Worm (Caenorhabditis elegans) whole organism, L4 larva: ENCODE data around the gene lips-5.
A peak's percentile ranks its signal among the peaks of the same experiment; 100 is the strongest.

ENCODE experiments used
- D1046.2 ChIP-seq: fragments of 200-800 bp; sonication (Bioruptor generic); IDR thresholded peaks from 2 replicates; pipeline ENCODE4 v1.3.6; 2022; ENCODE audit warnings: missing genetic modification characterization, missing compliant biosample characterization
- F26F4.8 ChIP-seq: fragments of 200-800 bp; sonication (Bioruptor generic); conservative IDR thresholded peaks from 2 replicates; pipeline ENCODE4 v1.3.6; 2022; ENCODE audit warnings: missing genetic modification characterization, missing compliant biosample characterization
- F37D6.2 ChIP-seq: sonication (generic microtip); optimal IDR thresholded peaks from 2 replicates; lab custom pipeline; 2016; ENCODE audit warnings: mild to moderate bottlenecking, missing genetic modification characterization, missing compliant biosample characterization
- F49E8.2 ChIP-seq: sonication (generic microtip); optimal IDR thresholded peaks from 2 replicates; lab custom pipeline; 2016; ENCODE audit warnings: missing compliant biosample characterization, mild to moderate bottlenecking, missing genetic modification characterization, borderline replicate concordance
- T20F7.1 ChIP-seq: fragments of 200-800 bp; sonication (Bioruptor generic); optimal IDR thresholded peaks from 2 replicates; lab custom pipeline; 2018; ENCODE audit warnings: mild to moderate bottlenecking, missing genetic modification characterization, missing compliant biosample characterization
- Y105C5A.15 ChIP-seq: fragments of 200-800 bp; sonication (Bioruptor generic); IDR thresholded peaks from 2 replicates; pipeline ENCODE4 v1.3.6; 2022; ENCODE audit warnings: missing genetic modification characterization, missing compliant biosample characterization
- Y48G9A.11 ChIP-seq: fragments of 200-800 bp; sonication (Bioruptor generic); IDR thresholded peaks from 2 replicates; pipeline ENCODE4 v1.3.6; 2022; ENCODE audit warnings: missing genetic modification reagents, missing genetic modification characterization, missing compliant biosample characterization
- ZK546.5 ChIP-seq, 2 experiments: sonication (generic microtip); optimal IDR thresholded peaks; 2 replicates each; lab custom pipeline; 2017; ENCODE audit warnings: missing biosample characterization in 2 of 2, missing genetic modification characterization in 2 of 2
- ama-1 ChIP-seq: fragments of 150-350 bp; optimal IDR thresholded peaks from 2 replicates; lab custom pipeline; 2014; ENCODE audit warnings: inconsistent platforms, mixed read lengths
- arid-1 ChIP-seq: fragments of 200-800 bp; sonication (Bioruptor generic); conservative IDR thresholded peaks from 2 replicates; pipeline ENCODE4 v1.3.6; 2022; ENCODE audit warnings: missing genetic modification reagents, missing genetic modification characterization, missing compliant biosample characterization
- attf-4 ChIP-seq: sonication (generic microtip); optimal IDR thresholded peaks from 3 replicates; lab custom pipeline; 2017; ENCODE audit warnings: missing biosample characterization, missing genetic modification characterization
- ceh-20 ChIP-seq: fragments of 200-800 bp; sonication (Bioruptor generic); IDR thresholded peaks from 2 replicates; pipeline ENCODE4 v1.3.6; 2022; ENCODE audit warnings: missing genetic modification reagents, missing genetic modification characterization, missing compliant biosample characterization
- ceh-28 ChIP-seq: fragments of 150-350 bp; optimal IDR thresholded peaks from 2 replicates; lab custom pipeline; 2014; ENCODE audit warnings: missing biosample characterization, missing genetic modification reagents, missing genetic modification characterization
- ceh-32 ChIP-seq: sonication (generic microtip); optimal IDR thresholded peaks from 2 replicates; lab custom pipeline; 2016; ENCODE audit warnings: mild to moderate bottlenecking, missing genetic modification characterization, missing compliant biosample characterization; ENCODE audit not compliant: poor library complexity
- ceh-82 ChIP-seq: sonication (generic microtip); optimal IDR thresholded peaks from 2 replicates; lab custom pipeline; 2017; ENCODE audit warnings: missing biosample characterization, missing genetic modification characterization
- ces-1 ChIP-seq: fragments of 150-350 bp; sonication (generic microtip); optimal IDR thresholded peaks from 4 replicates; lab custom pipeline; 2014; ENCODE audit warnings: missing biosample characterization, missing genetic modification reagents, missing genetic modification characterization
- daf-16 ChIP-seq, 3 experiments: sonication (generic microtip); optimal IDR thresholded peaks; 2 replicates each; lab custom pipeline; 2016 to 2017; ENCODE audit warnings: missing genetic modification characterization in 3 of 3, missing genetic modification reagents in 3 of 3, mild to moderate bottlenecking in 2 of 3, missing compliant biosample characterization in 2 of 3, missing biosample characterization in 1 of 3, moderate library complexity in 1 of 3
- daf-19 ChIP-seq: fragments of 200-800 bp; sonication (Bioruptor generic); conservative IDR thresholded peaks from 2 replicates; pipeline ENCODE4 v1.3.6; 2022; ENCODE audit warnings: missing genetic modification characterization, missing compliant biosample characterization
- dmd-6 ChIP-seq: fragments of 200-800 bp; sonication (Bioruptor generic); IDR thresholded peaks from 2 replicates; pipeline ENCODE4 v1.3.6; 2022; ENCODE audit warnings: missing genetic modification reagents, missing genetic modification characterization, missing compliant biosample characterization
- dmd-8 ChIP-seq: fragments of 200-800 bp; sonication (Bioruptor generic); IDR thresholded peaks from 2 replicates; pipeline ENCODE4 v1.3.6; 2022; ENCODE audit warnings: missing genetic modification characterization, missing compliant biosample characterization
- duxl-1 ChIP-seq: sonication (generic microtip); optimal IDR thresholded peaks from 2 replicates; lab custom pipeline; 2016; ENCODE audit warnings: mild to moderate bottlenecking, missing genetic modification characterization, moderate library complexity, missing compliant biosample characterization; ENCODE audit not compliant: poor library complexity
- hlh-11 ChIP-seq: fragments of 200-800 bp; sonication (Bioruptor generic); optimal IDR thresholded peaks from 2 replicates; lab custom pipeline; 2018; ENCODE audit warnings: mild to moderate bottlenecking, missing genetic modification characterization, missing compliant biosample characterization
- lim-7 ChIP-seq: fragments of 200-800 bp; sonication (Bioruptor generic); IDR thresholded peaks from 2 replicates; pipeline ENCODE4 v1.3.6; 2022; ENCODE audit warnings: missing genetic modification characterization, missing compliant biosample characterization
- lin-15B ChIP-seq: fragments of 150-350 bp; sonication (generic microtip); optimal IDR thresholded peaks from 3 replicates; lab custom pipeline; 2014; ENCODE audit warnings: missing biosample characterization, missing genetic modification characterization
- lin-38 ChIP-seq: fragments of 200-800 bp; sonication (Bioruptor generic); IDR thresholded peaks from 2 replicates; pipeline ENCODE4 v1.3.6; 2022; ENCODE audit warnings: missing genetic modification reagents, missing genetic modification characterization, missing compliant biosample characterization
- madf-5 ChIP-seq, 2 experiments: fragments of 200-800 bp; sonication (Bioruptor generic); IDR thresholded peaks; 2 replicates each; pipeline ENCODE4 v1.3.6; 2022; ENCODE audit warnings: missing compliant biosample characterization in 2 of 2, missing genetic modification characterization in 2 of 2
- madf-9 ChIP-seq: fragments of 200-800 bp; sonication (Bioruptor generic); conservative IDR thresholded peaks from 2 replicates; pipeline ENCODE4 v1.3.6; 2022; ENCODE audit warnings: missing genetic modification reagents, missing genetic modification characterization, missing compliant biosample characterization
- mes-2 ChIP-seq: sonication (generic microtip); optimal IDR thresholded peaks from 2 replicates; lab custom pipeline; 2016; ENCODE audit warnings: missing genotype, mild to moderate bottlenecking, missing genetic modification characterization, missing compliant biosample characterization; ENCODE audit not compliant: poor library complexity, severe bottlenecking
- nhr-102 ChIP-seq: sonication (generic microtip); optimal IDR thresholded peaks from 2 replicates; lab custom pipeline; 2016; ENCODE audit warnings: mild to moderate bottlenecking, missing genetic modification characterization, moderate library complexity, missing compliant biosample characterization
- nhr-111 ChIP-seq: fragments of 200-800 bp; sonication (Bioruptor generic); optimal IDR thresholded peaks from 2 replicates; lab custom pipeline; 2018; ENCODE audit warnings: mild to moderate bottlenecking, missing genetic modification characterization, missing compliant biosample characterization
- nhr-25 ChIP-seq: sonication (generic microtip); optimal IDR thresholded peaks from 2 replicates; lab custom pipeline; 2017; ENCODE audit warnings: missing genetic modification characterization, mild to moderate bottlenecking, missing compliant biosample characterization, antibody characterized with exemption, moderate library complexity, borderline replicate concordance; ENCODE audit not compliant: insufficient read depth
- nhr-42 ChIP-seq: fragments of 200-800 bp; sonication (Bioruptor generic); IDR thresholded peaks from 2 replicates; pipeline ENCODE4 v1.3.6; 2022; ENCODE audit warnings: missing genetic modification characterization, missing compliant biosample characterization
- nhr-76 ChIP-seq: fragments of 150-350 bp; optimal IDR thresholded peaks from 2 replicates; lab custom pipeline; 2014; ENCODE audit warnings: missing biosample characterization, missing genetic modification characterization
- nhr-77 ChIP-seq: fragments of 150-350 bp; optimal IDR thresholded peaks from 2 replicates; lab custom pipeline; 2014; ENCODE audit warnings: missing biosample characterization, missing genetic modification characterization
- pha-4 ChIP-seq, 2 experiments: fragments of 150-350 bp in 1 of 2; fragments of 200-800 bp in 1 of 2; sonication (Bioruptor generic) in 1 of 2; IDR thresholded peaks in 1 of 2; optimal IDR thresholded peaks in 1 of 2; 2 replicates each; pipeline versions ENCODE4 v1.3.6 to Lab custom; 2014 to 2022; ENCODE audit warnings: missing genetic modification characterization in 2 of 2, missing genetic modification reagents in 2 of 2, missing biosample characterization in 1 of 2, missing compliant biosample characterization in 1 of 2
- php-3 ChIP-seq: fragments of 200-800 bp; sonication (Bioruptor generic); IDR thresholded peaks from 2 replicates; pipeline ENCODE4 v1.3.6; 2022; ENCODE audit warnings: missing genetic modification reagents, missing genetic modification characterization, missing compliant biosample characterization
- saeg-2 ChIP-seq: fragments of 200-800 bp; sonication (Bioruptor generic); IDR thresholded peaks from 2 replicates; pipeline ENCODE4 v1.3.6; 2022; ENCODE audit warnings: missing genetic modification reagents, missing genetic modification characterization, missing compliant biosample characterization
- snpc-4 ChIP-seq: fragments of 150-350 bp; optimal IDR thresholded peaks from 2 replicates; lab custom pipeline; 2014; ENCODE audit warnings: missing biosample characterization, missing genetic modification characterization
- spr-3 ChIP-seq: fragments of 200-800 bp; sonication (Bioruptor generic); optimal IDR thresholded peaks from 2 replicates; lab custom pipeline; 2018; ENCODE audit warnings: mild to moderate bottlenecking, missing genetic modification characterization, missing compliant biosample characterization
- tra-1 ChIP-seq: fragments of 200-800 bp; sonication (Bioruptor generic); IDR thresholded peaks from 2 replicates; pipeline ENCODE4 v1.3.6; 2022; ENCODE audit warnings: missing genetic modification reagents, missing genetic modification characterization, missing compliant biosample characterization
- unc-39 ChIP-seq: sonication (generic microtip); optimal IDR thresholded peaks from 2 replicates; lab custom pipeline; 2017; ENCODE audit warnings: missing biosample characterization, missing genetic modification characterization
- unc-62 ChIP-seq, 3 experiments: fragments of 150-350 bp in 1 of 3; sonication (generic microtip); optimal IDR thresholded peaks in 2 of 3; peaks in 1 of 3; 1 replicate in 1 of 3; 2 replicates in 2 of 3; lab custom pipeline; 2014 to 2017; ENCODE audit warnings: missing biosample characterization in 3 of 3, missing genetic modification characterization in 3 of 3, missing genetic modification reagents in 3 of 3, missing genotype in 1 of 3
- vab-7 ChIP-seq: fragments of 200-800 bp; sonication (Bioruptor generic); IDR thresholded peaks from 2 replicates; pipeline ENCODE4 v1.3.6; 2022; ENCODE audit warnings: missing genetic modification reagents, missing genetic modification characterization, missing compliant biosample characterization
- zag-1 ChIP-seq: fragments of 150-350 bp; optimal IDR thresholded peaks from 2 replicates; lab custom pipeline; 2014; ENCODE audit warnings: missing biosample characterization, missing genetic modification characterization
- zfp-2 ChIP-seq: sonication (generic microtip); optimal IDR thresholded peaks from 2 replicates; lab custom pipeline; 2016; ENCODE audit warnings: mild to moderate bottlenecking, missing genetic modification characterization, missing compliant biosample characterization
- zip-11 ChIP-seq: fragments of 200-800 bp; sonication (Bioruptor generic); IDR thresholded peaks from 2 replicates; pipeline ENCODE4 v1.3.6; 2022; ENCODE audit warnings: missing genetic modification characterization, missing compliant biosample characterization
- ztf-11 ChIP-seq: fragments of 150-350 bp; optimal IDR thresholded peaks from 2 replicates; lab custom pipeline; 2014; ENCODE audit warnings: missing biosample characterization, missing genetic modification characterization

Gene lips-5

ce11 chrIV:11821591-11822361 is 48.2 kb upstream of the lips-5 start, which contains the start of the genes par-5 and M117.3 (continued):
- TF ChIP-seq nhr-102 (tag; lab: Kevin White, UChicago), result peak; percentile 29
- TF ChIP-seq F37D6.2 (tag; lab: Kevin White, UChicago), result peak; percentile 43
- peak; percentile 10 for TF ChIP-seq ces-1 (GFP tag; lab: Kevin White, UChicago)
- peak; percentile 63 for TF ChIP-seq mes-2
- TF ChIP-seq lim-7 (GFP tag; lab: Robert Waterston, UW), result peak; percentile 64
- no peak for TF ChIP-seq daf-16 (GFP tag; optimal IDR thresholded peaks at IDR 0.05; lab: Kevin White, UChicago)
- peak; percentile 63 for TF ChIP-seq daf-16 (tag; optimal IDR thresholded peaks at IDR 0.05; lab: Kevin White, UChicago)
- no peak for TF ChIP-seq unc-39 (tag; lab: Kevin White, UChicago)
- peak; percentile 51 for TF ChIP-seq ama-1 (lab: Kevin White, UChicago)
- 0 out of 2 replicates have a peak, but pooled peaks have one; percentile 43 for TF ChIP-seq saeg-2 (GFP tag; lab: Robert Waterston, UW)
- TF ChIP-seq php-3 (GFP tag; lab: Robert Waterston, UW), result 0 out of 2 replicates have a peak, but pooled peaks have one; percentile 6
- peak; percentile 11; the same call in 1 of the 2 replicates for TF ChIP-seq arid-1 (GFP tag; lab: Robert Waterston, UW)
- TF ChIP-seq ceh-28 (tag; lab: Kevin White, UChicago), result peak; percentile 68
- peak; percentile 92 for TF ChIP-seq hlh-11 (tag; lab: Kevin White, UChicago)
- TF ChIP-seq ceh-32 (tag; lab: Kevin White, UChicago), result no peak
- peak; percentile 60 for TF ChIP-seq lin-38 (GFP tag; lab: Robert Waterston, UW)
- TF ChIP-seq nhr-111 (GFP tag; lab: Kevin White, UChicago), result no peak
- no peak for TF ChIP-seq zfp-2 (tag; lab: Kevin White, UChicago)
- TF ChIP-seq dmd-8, result no peak
- TF ChIP-seq tra-1 (GFP tag; lab: Robert Waterston, UW), result no peak; the same call in 1 of the 2 replicates
- no peak for TF ChIP-seq Y105C5A.15 (GFP tag; lab: Robert Waterston, UW)
- TF ChIP-seq zag-1 (tag; lab: Kevin White, UChicago), result no peak
- no peak for TF ChIP-seq ceh-82 (tag; lab: Kevin White, UChicago)
- TF ChIP-seq nhr-76 (tag; lab: Kevin White, UChicago), result no peak
- no peak for TF ChIP-seq D1046.2
- peak; percentile 60 for TF ChIP-seq pha-4 (GFP tag; IDR thresholded peaks at IDR 0.05; lab: Robert Waterston, UW)
- TF ChIP-seq pha-4 (tag; optimal IDR thresholded peaks at IDR 0.05; lab: Kevin White, UChicago), result no peak
- no peak for TF ChIP-seq Y48G9A.11 (GFP tag; lab: Robert Waterston, UW)
- no peak for TF ChIP-seq ztf-11 (tag; lab: Kevin White, UChicago)
- no peak for TF ChIP-seq spr-3 (GFP tag; lab: Kevin White, UChicago)
- TF ChIP-seq lin-15B (tag; lab: Kevin White, UChicago), result no peak
- no peak for TF ChIP-seq nhr-42 (GFP tag; lab: Robert Waterston, UW)
- peak; percentile 86 for TF ChIP-seq dmd-6 (GFP tag; lab: Robert Waterston, UW)
- peak in 1 of 2 experiments; percentile 95 for TF ChIP-seq unc-62 (GFP tag; optimal IDR thresholded peaks at IDR 0.05 in 1 of 2; lab: Kevin White, UChicago)
- no peak for TF ChIP-seq unc-62 (tag; optimal IDR thresholded peaks at IDR 0.05; lab: Kevin White, UChicago)
- no peak for TF ChIP-seq zip-11 (GFP tag; lab: Robert Waterston, UW)
- TF ChIP-seq attf-4 (tag; lab: Kevin White, UChicago), result no peak
- no peak; the same call in 1 of the 2 replicates for TF ChIP-seq madf-9 (GFP tag; lab: Robert Waterston, UW)
- no peak for TF ChIP-seq ZK546.5 (tag; optimal IDR thresholded peaks at IDR 0.05; lab: Kevin White, UChicago)
- no peak for TF ChIP-seq madf-5 (GFP tag; IDR thresholded peaks at IDR 0.05; lab: Robert Waterston, UW)
- TF ChIP-seq duxl-1 (tag; lab: Kevin White, UChicago), result no peak
- TF ChIP-seq vab-7 (GFP tag; lab: Robert Waterston, UW), result peak; percentile 63
- peak; percentile 65 for TF ChIP-seq T20F7.1 (GFP tag; lab: Kevin White, UChicago)
- TF ChIP-seq ceh-20, result peak; percentile 76
- no peak for TF ChIP-seq nhr-25
- TF ChIP-seq F49E8.2 (tag; lab: Kevin White, UChicago), result no peak
- TF ChIP-seq F26F4.8 (GFP tag; lab: Robert Waterston, UW), result no peak
- no peak for TF ChIP-seq snpc-4 (tag; lab: Kevin White, UChicago)
- TF ChIP-seq daf-19 (GFP tag; lab: Robert Waterston, UW), result no peak
- peak; percentile 57 for TF ChIP-seq nhr-77 (tag; lab: Kevin White, UChicago)
